Worm (Caenorhabditis elegans): Measurements from ENCODE around the gene lin-32.

DNA sequence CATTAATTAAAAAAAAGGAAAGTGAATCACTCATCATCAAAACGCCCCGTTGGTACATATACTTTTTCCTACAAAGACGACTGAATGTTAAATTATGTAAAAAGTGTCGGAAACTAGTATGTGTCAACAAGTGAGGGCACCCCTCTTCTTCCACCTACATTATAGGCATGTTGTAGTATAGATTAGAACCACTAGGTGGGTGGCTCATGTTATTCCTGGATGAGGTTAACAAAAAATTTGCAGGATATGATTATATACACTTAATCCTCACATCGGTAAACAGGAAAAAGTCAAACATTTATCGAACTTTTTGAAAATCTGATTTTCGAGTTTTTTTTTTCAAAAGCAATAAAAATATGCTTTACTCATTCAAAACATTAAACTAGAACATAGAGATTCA, 46.1 kb upstream of the lin-32 start:
- TF ChIP-seq ztf-16 (tag; optimal IDR thresholded peaks at IDR 0.05) (no peak), F13H6.1 (tag; optimal IDR thresholded peaks at IDR 0.05) (no peak), unc-3 (GFP tag; conservative IDR thresholded peaks at IDR 0.05) (no peak), unc-3 (tag; optimal IDR thresholded peaks at IDR 0.05) (no peak), ceh-18 (tag; optimal IDR thresholded peaks at IDR 0.05) (no peak), ceh-2 (tag; optimal IDR thresholded peaks at IDR 0.05) (no peak)
